Worm (Caenorhabditis elegans) whole organism, L1 larva: ENCODE results near the gene bbs-4.
A peak's percentile ranks its signal among the peaks of the same experiment; 100 is the strongest.

Experiments used
- aly-2 ChIP-seq: fragments of 150-350 bp; optimal IDR thresholded peaks from 2 replicates; lab custom pipeline; 2014; ENCODE audit warnings: missing biosample characterization, missing genetic modification characterization
- ama-1 ChIP-seq: fragments of 150-350 bp; optimal IDR thresholded peaks from 2 replicates; lab custom pipeline; 2014
- blmp-1 ChIP-seq: fragments of 150-350 bp; optimal IDR thresholded peaks from 2 replicates; lab custom pipeline; 2014; ENCODE audit warnings: missing biosample characterization, missing genetic modification characterization
- ces-1 ChIP-seq: fragments of 150-350 bp; optimal IDR thresholded peaks from 2 replicates; lab custom pipeline; 2014; ENCODE audit warnings: missing biosample characterization, missing genetic modification reagents, missing genetic modification characterization
- dpl-1 ChIP-seq, 3 experiments: fragments of 150-350 bp in 2 of 3; sonication (generic microtip) in 1 of 3; optimal IDR thresholded peaks; 2 replicates each; lab custom pipeline; 2014 to 2017; ENCODE audit warnings: missing biosample characterization in 3 of 3, missing genetic modification characterization in 3 of 3, missing genetic modification reagents in 3 of 3
- jun-1 ChIP-seq: fragments of 150-350 bp; optimal IDR thresholded peaks from 2 replicates; lab custom pipeline; 2014; ENCODE audit warnings: missing biosample characterization, missing genetic modification reagents, missing genetic modification characterization
- lin-15B ChIP-seq: fragments of 150-350 bp; sonication (generic microtip); optimal IDR thresholded peaks from 3 replicates; lab custom pipeline; 2014; ENCODE audit warnings: missing biosample characterization, missing genetic modification characterization
- lsy-2 ChIP-seq, 2 experiments: fragments of 150-350 bp; optimal IDR thresholded peaks; 2 replicates each; lab custom pipeline; 2014; ENCODE audit warnings: missing biosample characterization in 2 of 2, missing genetic modification characterization in 2 of 2
- snpc-4 ChIP-seq: fragments of 150-350 bp; optimal IDR thresholded peaks from 2 replicates; lab custom pipeline; 2014; ENCODE audit warnings: missing biosample characterization, missing genetic modification characterization
- sox-4 ChIP-seq: sonication (generic microtip); optimal IDR thresholded peaks from 2 replicates; lab custom pipeline; 2016; ENCODE audit warnings: missing genetic modification characterization, missing compliant biosample characterization
- tlp-1 ChIP-seq: fragments of 150-350 bp; optimal IDR thresholded peaks from 2 replicates; lab custom pipeline; 2014; ENCODE audit warnings: missing biosample characterization, missing genetic modification characterization

DNA sequence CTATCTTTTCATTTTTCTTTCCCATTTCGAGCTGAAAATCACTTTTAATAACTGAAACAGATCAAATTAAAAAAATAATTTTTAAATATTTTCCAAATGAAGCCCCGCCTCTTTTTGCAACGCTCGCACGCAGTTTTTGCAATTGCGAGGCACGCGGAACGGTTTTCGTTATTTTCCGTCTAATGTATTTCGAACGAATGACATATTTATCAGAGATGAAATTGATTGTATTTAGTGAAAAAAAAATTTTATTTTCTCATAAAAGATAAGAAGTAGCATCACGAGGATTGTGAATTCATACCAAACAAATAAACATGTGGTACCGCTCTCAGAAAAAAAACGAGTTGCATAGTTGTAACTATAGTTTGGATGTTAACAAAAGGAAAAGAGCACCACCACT, 17.9 kb upstream of the bbs-4 start, which contains the start of gene rpac-19:
- TF ChIP-seq blmp-1 (tag; lab: Kevin White, UChicago) (peak; percentile 72), aly-2 (tag; lab: Kevin White, UChicago) (peak; percentile 24), snpc-4 (tag; lab: Kevin White, UChicago) (peak; percentile 39), lsy-2 (tag; optimal IDR thresholded peaks at IDR 0.05; lab: Kevin White, UChicago) (peak; percentile 62 to 66), sox-4 (tag; lab: Kevin White, UChicago) (no peak), ama-1 (lab: Kevin White, UChicago) (peak; percentile 87), tlp-1 (tag; lab: Kevin White, UChicago) (no peak), lin-15B (tag; lab: Kevin White, UChicago) (no peak), jun-1 (no peak), ces-1 (no peak), dpl-1 (GFP tag; optimal IDR thresholded peaks at IDR 0.05; lab: Kevin White, UChicago) (peak; percentile 64 to 72 (median 72))
